Worm (Caenorhabditis elegans) whole organism, L1 larva: ENCODE measurements around the gene F10E9.10.

Experiments used
- ceh-82 ChIP-seq, 3 experiments: fragments of 150-350 bp in 1 of 3; sonication (generic microtip) in 2 of 3; optimal IDR thresholded peaks; 2 replicates each; lab custom pipeline; 2014 to 2017; ENCODE audit warnings: missing biosample characterization in 3 of 3, missing genetic modification characterization in 3 of 3

Gene F10E9.10

ce11 chrIII:8271676-8272225, 48.3 kb downstream of the F10E9.10 start, which contains the start of the genes mps-4 and F09G8.10:
mps-4 (minus strand) TSS chrIII:8271776.
F09G8.10 (minus strand) TSS chrIII:8272175.
- no peak for TF ChIP-seq ceh-82 (tag; optimal IDR thresholded peaks at IDR 0.05; lab: Kevin White, UChicago)
